Fruit fly (Drosophila melanogaster) whole organism, embryonic: ENCODE data around the gene vari.

Experiments used
- Aef1 ChIP-seq: fragments of 200-800 bp; sonication (Bioruptor generic); IDR thresholded peaks from 3 replicates; pipeline ENCODE4 v1.3.6; 2022; ENCODE audit warnings: missing biosample characterization, missing genetic modification characterization
- CG15073 ChIP-seq: fragments of 200-800 bp; sonication (Bioruptor generic); optimal IDR thresholded peaks from 2 replicates; lab custom pipeline; 2016; ENCODE audit warnings: missing biosample characterization, missing genetic modification characterization
- CG1603 ChIP-seq: fragments of 200-800 bp; sonication (Bioruptor generic); optimal IDR thresholded peaks from 2 replicates; lab custom pipeline; 2019; ENCODE audit warnings: missing biosample characterization, mild to moderate bottlenecking, missing genetic modification characterization, moderate library complexity
- CG18764 ChIP-seq: fragments of 200-800 bp; sonication (Bioruptor generic); optimal IDR thresholded peaks from 3 replicates; lab custom pipeline; 2016; ENCODE audit warnings: missing biosample characterization, missing genetic modification characterization
- CG2889 ChIP-seq: fragments of 200-800 bp; sonication (Bioruptor generic); IDR thresholded peaks from 3 replicates; pipeline ENCODE4 v1.3.6; 2022; ENCODE audit warnings: missing biosample characterization, missing genetic modification characterization
- CG31224 ChIP-seq: fragments of 200-800 bp; sonication (Bioruptor generic); IDR thresholded peaks from 2 replicates; pipeline ENCODE4 v1.3.6; 2022; ENCODE audit warnings: missing biosample characterization, missing genetic modification characterization
- CG3281 ChIP-seq: fragments of 200-800 bp; sonication (Bioruptor generic); optimal IDR thresholded peaks from 3 replicates; lab custom pipeline; 2017; ENCODE audit warnings: missing biosample characterization, mild to moderate bottlenecking, missing genetic modification characterization
- CG34376 ChIP-seq: fragments of 200-800 bp; sonication (Bioruptor generic); optimal IDR thresholded peaks from 2 replicates; lab custom pipeline; 2018; ENCODE audit warnings: missing biosample characterization, mild to moderate bottlenecking, missing genetic modification characterization
- CG3838 ChIP-seq: fragments of 200-800 bp; sonication (Bioruptor generic); optimal IDR thresholded peaks from 3 replicates; lab custom pipeline; 2016; ENCODE audit warnings: missing biosample characterization, missing genetic modification characterization
- CG42726 ChIP-seq: fragments of 200-800 bp; sonication (Bioruptor generic); IDR thresholded peaks from 2 replicates; pipeline ENCODE4 v1.3.6; 2022; ENCODE audit warnings: missing biosample characterization, missing genetic modification characterization; ENCODE audit not compliant: partially characterized antibody
- CG4730 ChIP-seq: fragments of 200-800 bp; sonication (Bioruptor generic); IDR thresholded peaks from 2 replicates; pipeline ENCODE4 v1.3.6; 2022; ENCODE audit warnings: missing biosample characterization, missing genetic modification characterization
- CG4854 ChIP-seq: fragments of 200-800 bp; sonication (Bioruptor generic); optimal IDR thresholded peaks from 2 replicates; lab custom pipeline; 2016; ENCODE audit warnings: missing biosample characterization, missing genetic modification characterization, inconsistent platforms
- CG5953 ChIP-seq: fragments of 200-800 bp; sonication (Bioruptor generic); IDR thresholded peaks from 2 replicates; pipeline ENCODE4 v1.3.6; 2022; ENCODE audit warnings: missing biosample characterization, missing genetic modification characterization
- CG6175 ChIP-seq: fragments of 200-800 bp; sonication (Bioruptor generic); IDR thresholded peaks from 3 replicates; pipeline ENCODE4 v1.3.6; 2022; ENCODE audit warnings: missing biosample characterization, missing genetic modification characterization
- CG6654 ChIP-seq: fragments of 200-800 bp; sonication (Bioruptor generic); optimal IDR thresholded peaks from 2 replicates; lab custom pipeline; 2017; ENCODE audit warnings: missing biosample characterization, mild to moderate bottlenecking, missing genetic modification characterization
- CG6813 ChIP-seq: fragments of 200-800 bp; sonication (Bioruptor generic); optimal IDR thresholded peaks from 2 replicates; lab custom pipeline; 2017; ENCODE audit warnings: missing biosample characterization, missing genetic modification characterization, mild to moderate bottlenecking, moderate library complexity, missing genetic modification reagents
- CG6854 ChIP-seq: fragments of 200-800 bp; sonication (Bioruptor generic); optimal IDR thresholded peaks from 3 replicates; lab custom pipeline; 2017; ENCODE audit warnings: missing biosample characterization, mild to moderate bottlenecking, missing genetic modification characterization
- CG7271 ChIP-seq: fragments of 200-800 bp; sonication (Bioruptor generic); optimal IDR thresholded peaks from 2 replicates; lab custom pipeline; 2018; ENCODE audit warnings: missing biosample characterization, mild to moderate bottlenecking, missing genetic modification characterization, moderate library complexity
- CG8281 ChIP-seq: fragments of 200-800 bp; sonication (Bioruptor generic); optimal IDR thresholded peaks from 2 replicates; lab custom pipeline; 2018; ENCODE audit warnings: missing biosample characterization, mild to moderate bottlenecking, missing genetic modification characterization, moderate library complexity
- CG8944 ChIP-seq: fragments of 200-800 bp; sonication (Bioruptor generic); optimal IDR thresholded peaks from 3 replicates; lab custom pipeline; 2016; ENCODE audit warnings: missing biosample characterization, missing genetic modification characterization
- CTCF ChIP-seq: fragments of 200-800 bp; sonication (Bioruptor generic); optimal IDR thresholded peaks from 2 replicates; lab custom pipeline; 2017; ENCODE audit warnings: missing biosample characterization, mild to moderate bottlenecking, missing genetic modification characterization, moderate library complexity
- Camta ChIP-seq: fragments of 200-800 bp; sonication (Bioruptor generic); optimal IDR thresholded peaks from 2 replicates; lab custom pipeline; 2016; ENCODE audit warnings: missing biosample characterization, missing genetic modification characterization
- D19B ChIP-seq: fragments of 200-800 bp; sonication (Bioruptor generic); optimal IDR thresholded peaks from 2 replicates; lab custom pipeline; 2017; ENCODE audit warnings: missing biosample characterization, mild to moderate bottlenecking, missing genetic modification characterization
- Eip74EF ChIP-seq, 2 experiments: fragments of 200-800 bp in 1 of 2; fragments of >200 bp in 1 of 2; sonication (Bioruptor generic) in 1 of 2; optimal IDR thresholded peaks; 2 replicates each; lab custom pipeline; 2017 to 2019; ENCODE audit warnings: missing biosample characterization in 2 of 2, missing genetic modification characterization in 2 of 2, mild to moderate bottlenecking in 1 of 2, moderate library complexity in 1 of 2
- H2.0 ChIP-seq: fragments of 200-800 bp; sonication (Bioruptor generic); IDR thresholded peaks from 2 replicates; pipeline ENCODE4 v1.3.6; 2022; ENCODE audit warnings: missing biosample characterization, missing genetic modification characterization
- Jarid2 ChIP-seq: fragments of 200-800 bp; sonication (Bioruptor generic); optimal IDR thresholded peaks from 3 replicates; lab custom pipeline; 2017; ENCODE audit warnings: mild to moderate bottlenecking, missing biosample characterization, missing genetic modification reagents, missing genetic modification characterization
- Lhr ChIP-seq: fragments of 200-800 bp; sonication (Bioruptor generic); optimal IDR thresholded peaks from 3 replicates; lab custom pipeline; 2017; ENCODE audit warnings: mild to moderate bottlenecking, missing biosample characterization, missing genetic modification reagents, missing genetic modification characterization
- MTF-1 ChIP-seq: fragments of 200-800 bp; sonication (Bioruptor generic); optimal IDR thresholded peaks from 2 replicates; lab custom pipeline; 2018; ENCODE audit warnings: missing biosample characterization, mild to moderate bottlenecking, missing genetic modification characterization, borderline replicate concordance
- Mes4 ChIP-seq: fragments of 200-800 bp; sonication (Bioruptor generic); optimal IDR thresholded peaks from 2 replicates; lab custom pipeline; 2016; ENCODE audit warnings: missing biosample characterization, missing genetic modification characterization
- Myb ChIP-seq: fragments of 200-800 bp; sonication (Bioruptor generic); optimal IDR thresholded peaks from 2 replicates; lab custom pipeline; 2016; ENCODE audit warnings: missing biosample characterization, missing genetic modification characterization
- Optix ChIP-seq: fragments of 200-800 bp; sonication (Bioruptor generic); IDR thresholded peaks from 3 replicates; pipeline ENCODE4 v1.3.6; 2022; ENCODE audit warnings: missing biosample characterization, missing genetic modification characterization
- PHDP ChIP-seq: fragments of 200-800 bp; sonication (Bioruptor generic); optimal IDR thresholded peaks from 3 replicates; lab custom pipeline; 2018; ENCODE audit warnings: missing biosample characterization, mild to moderate bottlenecking, missing genetic modification characterization, moderate library complexity
- Sry-δ ChIP-seq: fragments of 200-800 bp; sonication (Bioruptor generic); optimal IDR thresholded peaks from 2 replicates; lab custom pipeline; 2016; ENCODE audit warnings: missing biosample characterization, missing genetic modification characterization
- Ssrp ChIP-seq: fragments of 200-800 bp; sonication (Bioruptor generic); optimal IDR thresholded peaks from 2 replicates; lab custom pipeline; 2018; ENCODE audit warnings: missing biosample characterization, mild to moderate bottlenecking, missing genetic modification characterization, moderate library complexity
- TFAM ChIP-seq: fragments of 200-800 bp; sonication (Bioruptor generic); optimal IDR thresholded peaks from 2 replicates; lab custom pipeline; 2017; ENCODE audit warnings: missing biosample characterization, missing genetic modification characterization, inconsistent platforms
- Xrp1 ChIP-seq: fragments of 200-800 bp; sonication (Bioruptor generic); IDR thresholded peaks from 2 replicates; pipeline ENCODE4 v1.3.6; 2022; ENCODE audit warnings: missing biosample characterization, missing genetic modification characterization
- ara ChIP-seq: fragments of 200-800 bp; sonication (Bioruptor generic); IDR thresholded peaks from 2 replicates; pipeline ENCODE4 v1.3.6; 2022; ENCODE audit warnings: missing biosample characterization, missing genetic modification characterization
- ase ChIP-seq: fragments of 200-800 bp; sonication (Bioruptor generic); IDR thresholded peaks from 3 replicates; pipeline ENCODE4 v1.3.6; 2022; ENCODE audit warnings: missing biosample characterization, missing genetic modification characterization
- ftz-f1 ChIP-seq: fragments of 200-800 bp; sonication (Bioruptor generic); optimal IDR thresholded peaks from 2 replicates; lab custom pipeline; 2016; ENCODE audit warnings: missing biosample characterization, missing genetic modification characterization
- lbe ChIP-seq: fragments of 200-800 bp; sonication (Bioruptor generic); optimal IDR thresholded peaks from 2 replicates; lab custom pipeline; 2016; ENCODE audit warnings: missing biosample characterization, mild to moderate bottlenecking, missing genetic modification characterization
- mld ChIP-seq: fragments of 200-800 bp; sonication (Bioruptor generic); IDR thresholded peaks from 3 replicates; pipeline ENCODE4 v1.3.6; 2022; ENCODE audit warnings: missing biosample characterization, missing genetic modification characterization; ENCODE audit not compliant: partially characterized antibody
- nerfin-2 ChIP-seq: fragments of 200-800 bp; sonication (Bioruptor generic); IDR thresholded peaks from 2 replicates; pipeline ENCODE4 v1.3.6; 2022; ENCODE audit warnings: missing biosample characterization, missing genetic modification characterization; ENCODE audit not compliant: partially characterized antibody
- oc ChIP-seq: fragments of 200-800 bp; sonication (Bioruptor generic); optimal IDR thresholded peaks from 2 replicates; lab custom pipeline; 2018; ENCODE audit warnings: missing biosample characterization, mild to moderate bottlenecking, missing genetic modification characterization, moderate library complexity
- pita ChIP-seq: fragments of 200-800 bp; sonication (Bioruptor generic); optimal IDR thresholded peaks from 2 replicates; lab custom pipeline; 2017; ENCODE audit warnings: missing biosample characterization, mild to moderate bottlenecking, missing genetic modification characterization
- repo ChIP-seq: fragments of 200-800 bp; sonication (Bioruptor generic); optimal IDR thresholded peaks from 2 replicates; lab custom pipeline; 2016; ENCODE audit warnings: missing biosample characterization, missing genetic modification characterization
- run ChIP-seq: fragments of 200-800 bp; sonication (Bioruptor generic); optimal IDR thresholded peaks from 3 replicates; lab custom pipeline; 2018; ENCODE audit warnings: missing biosample characterization, mild to moderate bottlenecking, missing genetic modification characterization
- shn ChIP-seq: fragments of 200-800 bp; sonication (Bioruptor generic); optimal IDR thresholded peaks from 3 replicates; lab custom pipeline; 2016; ENCODE audit warnings: missing biosample characterization, missing genetic modification characterization
- so ChIP-seq: fragments of 200-800 bp; sonication (Bioruptor generic); IDR thresholded peaks from 3 replicates; pipeline ENCODE4 v1.3.6; 2022; ENCODE audit warnings: missing biosample characterization, missing genetic modification characterization
- tll ChIP-seq, 2 experiments: fragments of 200-800 bp in 1 of 2; fragments of >200 bp in 1 of 2; sonication (Bioruptor generic) in 1 of 2; optimal IDR thresholded peaks; 2 replicates each; lab custom pipeline; 2017 to 2019; ENCODE audit warnings: missing biosample characterization in 2 of 2, missing genetic modification characterization in 2 of 2, mild to moderate bottlenecking in 1 of 2, moderate library complexity in 1 of 2
- tup ChIP-seq: fragments of 200-800 bp; sonication (Bioruptor generic); optimal IDR thresholded peaks from 2 replicates; lab custom pipeline; 2016; ENCODE audit warnings: missing biosample characterization, mild to moderate bottlenecking, missing genetic modification characterization, moderate library complexity
- yki ChIP-seq: fragments of >200 bp; optimal IDR thresholded peaks from 3 replicates; lab custom pipeline; 2018

The vari gene

DNA sequence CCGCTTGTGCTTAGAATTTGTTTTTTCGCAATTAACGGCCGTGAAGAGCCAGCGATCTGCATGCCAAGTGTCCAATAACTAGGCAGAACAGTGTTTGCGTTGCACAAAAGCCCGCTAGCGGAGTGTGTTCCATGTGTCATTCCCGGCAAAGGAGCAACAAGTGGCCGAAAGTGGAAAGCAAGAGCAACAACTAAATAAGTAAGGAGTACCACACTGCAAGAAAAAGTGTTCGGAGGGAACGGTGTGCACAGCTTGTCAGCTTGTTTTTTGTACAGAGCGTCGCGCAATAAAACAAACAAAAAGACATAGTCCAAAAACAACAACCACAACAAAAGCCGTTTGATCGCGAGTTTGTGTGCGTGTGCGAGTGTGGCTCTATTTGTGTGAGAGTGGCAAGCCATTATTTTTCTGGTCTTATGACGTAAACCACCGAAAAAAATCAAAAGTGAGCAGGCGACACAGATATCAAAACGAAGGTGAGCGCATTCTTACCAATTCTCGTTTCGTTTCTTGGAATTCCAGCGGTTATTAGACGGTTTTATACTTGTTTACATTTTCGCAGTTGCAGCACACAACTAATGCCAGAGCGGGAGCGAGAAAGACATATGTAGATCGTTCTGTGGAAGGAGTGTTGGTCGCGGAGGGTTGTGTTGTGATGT is 38.5 kb downstream of the vari start (continued):
- no peak for TF ChIP-seq D19B (GFP tag; lab: Kevin White, UChicago)
- TF ChIP-seq Camta (GFP tag; lab: Kevin White, UChicago) = no peak
- TF ChIP-seq Ssrp (tag; lab: Kevin White, UChicago) = no peak
- TF ChIP-seq oc (tag; lab: Kevin White, UChicago) = no peak
- TF ChIP-seq CG4730 (GFP tag; lab: Robert Waterston, UW) = no peak
- no peak for TF ChIP-seq Mes4 (GFP tag; lab: Kevin White, UChicago)
- no peak for TF ChIP-seq CG15073 (GFP tag; lab: Kevin White, UChicago)
- no peak for TF ChIP-seq lbe (GFP tag; lab: Kevin White, UChicago)
- TF ChIP-seq CG3838 (GFP tag; lab: Kevin White, UChicago) = no peak
- no peak for TF ChIP-seq run (tag; lab: Kevin White, UChicago)
- TF ChIP-seq Optix (GFP tag; lab: Robert Waterston, UW) = no peak
- no peak for TF ChIP-seq yki
- TF ChIP-seq CG6813 (GFP tag; lab: Kevin White, UChicago) = no peak
- TF ChIP-seq Sry-δ (GFP tag; lab: Kevin White, UChicago) = no peak
- TF ChIP-seq Jarid2 = peak; percentile 46
- TF ChIP-seq CG6175 (GFP tag; lab: Robert Waterston, UW) = no peak
- TF ChIP-seq CG6654 = no peak
- TF ChIP-seq tll (GFP tag; optimal IDR thresholded peaks at IDR 0.05; lab: Kevin White, UChicago) = no peak
- no peak for TF ChIP-seq CG6854 (GFP tag; lab: Kevin White, UChicago)
- no peak for TF ChIP-seq CG31224 (GFP tag; lab: Robert Waterston, UW)
- no peak for TF ChIP-seq CG8281 (tag; lab: Kevin White, UChicago)
- peak; percentile 12 for TF ChIP-seq CG3281 (GFP tag; lab: Kevin White, UChicago)
- no peak for TF ChIP-seq ase (GFP tag; lab: Robert Waterston, UW)
- TF ChIP-seq CG8944 (GFP tag; lab: Kevin White, UChicago) = no peak
- TF ChIP-seq H2.0 (GFP tag; lab: Robert Waterston, UW) = no peak
- TF ChIP-seq CG2889 (GFP tag; lab: Robert Waterston, UW) = no peak
- TF ChIP-seq Eip74EF (GFP tag; optimal IDR thresholded peaks at IDR 0.05; lab: Kevin White, UChicago) = no peak
- no peak for TF ChIP-seq repo
- TF ChIP-seq CG7271 = no peak
- peak; percentile 38 for TF ChIP-seq CG34376 (GFP tag; lab: Kevin White, UChicago)
- TF ChIP-seq PHDP (tag; lab: Kevin White, UChicago) = peak; percentile 10
- TF ChIP-seq CG1603 (tag; lab: Kevin White, UChicago) = no peak
- no peak for TF ChIP-seq CG42726 (GFP tag; lab: Robert Waterston, UW)
- TF ChIP-seq MTF-1 (GFP tag; lab: Kevin White, UChicago) = no peak
- no peak for TF ChIP-seq mld (GFP tag; lab: Robert Waterston, UW)
- no peak for TF ChIP-seq tup (GFP tag; lab: Kevin White, UChicago)
- no peak for TF ChIP-seq shn (GFP tag; lab: Kevin White, UChicago)
- no peak for TF ChIP-seq ftz-f1 (GFP tag; lab: Kevin White, UChicago)
- TF ChIP-seq pita (GFP tag; lab: Kevin White, UChicago) = no peak
- TF ChIP-seq so = peak; percentile 55; the same call in 1 of the 3 replicates
- TF ChIP-seq nerfin-2 (GFP tag; lab: Robert Waterston, UW) = no peak
- no peak for TF ChIP-seq CG18764 (GFP tag; lab: Kevin White, UChicago)
- TF ChIP-seq TFAM = no peak
- peak; percentile 49 for TF ChIP-seq Myb (GFP tag; lab: Kevin White, UChicago)
- TF ChIP-seq CTCF = no peak
- TF ChIP-seq CG5953 (GFP tag; lab: Robert Waterston, UW) = no peak
- TF ChIP-seq Xrp1 (GFP tag; lab: Robert Waterston, UW) = 0 out of 2 replicates have a peak, but pooled peaks have one; percentile 9
- no peak for TF ChIP-seq Lhr (GFP tag; lab: Kevin White, UChicago)
- no peak for TF ChIP-seq Aef1 (GFP tag; lab: Robert Waterston, UW)
- TF ChIP-seq ara (GFP tag; lab: Robert Waterston, UW) = no peak
- no peak for TF ChIP-seq CG4854 (GFP tag; lab: Kevin White, UChicago)
